Fruit fly (Drosophila melanogaster): ENCODE results near the gene toc.

The toc gene

DNA sequence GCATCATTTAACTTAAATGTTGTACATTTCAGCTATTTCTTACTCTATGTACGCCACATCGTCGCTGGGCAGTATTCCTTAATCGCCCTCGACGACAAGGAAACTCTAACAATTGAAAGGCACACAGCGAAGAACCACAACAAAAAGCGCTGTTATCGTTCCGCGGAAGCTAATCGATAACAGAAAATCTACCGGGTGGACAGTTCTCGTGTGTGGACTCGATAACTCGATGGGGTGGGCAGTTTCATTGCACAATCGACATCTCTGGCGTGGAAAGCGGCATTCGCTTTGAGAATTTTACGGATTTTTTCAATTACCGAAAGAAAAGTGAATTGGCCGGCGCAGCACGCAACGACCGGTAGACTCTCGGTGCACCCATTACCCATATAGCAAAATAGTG, 121.6 kb downstream of the toc start, which contains the start of the genes alpha4GT1 and Prp40 (continued):
- TF ChIP-seq sqz (GFP tag; optimal IDR thresholded peaks at IDR 0.05) = no peak
- peak; percentile 69 for TF ChIP-seq inv (GFP tag; IDR thresholded peaks at IDR 0.05; ENCODE audit: partially characterized antibody)
- peak; percentile 80 for TF ChIP-seq CG14860 (GFP tag; IDR thresholded peaks at IDR 0.05; ENCODE audit: partially characterized antibody)
- peak; percentile 81 for TF ChIP-seq pzg (GFP tag; optimal IDR thresholded peaks at IDR 0.05)
- TF ChIP-seq Myb (GFP tag; optimal IDR thresholded peaks at IDR 0.05) = peak; percentile 43
- peak; percentile 80 for TF ChIP-seq mld (GFP tag; IDR thresholded peaks at IDR 0.05; ENCODE audit: partially characterized antibody)
- TF ChIP-seq org-1 (GFP tag; optimal IDR thresholded peaks at IDR 0.05) = no peak
- TF ChIP-seq CG11398 (GFP tag; optimal IDR thresholded peaks at IDR 0.05) = no peak
- peak; percentile 98 for TF ChIP-seq MBD-R2 (GFP tag; IDR thresholded peaks at IDR 0.05)
- TF ChIP-seq crp (GFP tag; optimal IDR thresholded peaks at IDR 0.05) = peak in 1 of 2 experiments; percentile 19
- peak; percentile 75 for TF ChIP-seq CG2116 (GFP tag; optimal IDR thresholded peaks at IDR 0.05)
- TF ChIP-seq CG2129 (GFP tag; IDR thresholded peaks at IDR 0.05; ENCODE audit: partially characterized antibody) = 0 out of 2 replicates have a peak, but pooled peaks have one; percentile 16
- peak; percentile 6 for TF ChIP-seq HmgD (GFP tag; optimal IDR thresholded peaks at IDR 0.05)
- peak; percentile 89 for TF ChIP-seq CG4617 (GFP tag; optimal IDR thresholded peaks at IDR 0.05; ENCODE audit: borderline replicate concordance)
- TF ChIP-seq CG3065 (GFP tag; optimal IDR thresholded peaks at IDR 0.05) = no peak
- peak; percentile 84 for TF ChIP-seq nerfin-2 (GFP tag; IDR thresholded peaks at IDR 0.05; ENCODE audit: partially characterized antibody)
